Worm (Caenorhabditis elegans) whole organism, midembryonic: ENCODE results near the gene sdz-31.

Experiments used
- T22C8.4 ChIP-seq: fragments of 200-800 bp; sonication (Bioruptor generic); IDR thresholded peaks from 2 replicates; pipeline ENCODE4 v1.3.6; 2022; ENCODE audit warnings: missing genetic modification characterization, missing compliant biosample characterization
- cog-1 ChIP-seq: sonication (generic microtip); optimal IDR thresholded peaks from 2 replicates; lab custom pipeline; 2016; ENCODE audit warnings: missing genetic modification characterization, missing compliant biosample characterization
- flt-1 ChIP-seq: fragments of 200-800 bp; sonication (Bioruptor generic); IDR thresholded peaks from 2 replicates; pipeline ENCODE4 v1.3.6; 2022; ENCODE audit warnings: missing genetic modification characterization, missing compliant biosample characterization
- med-1 ChIP-seq: sonication (generic microtip); optimal IDR thresholded peaks from 2 replicates; lab custom pipeline; 2017; ENCODE audit warnings: missing genetic modification characterization, mild to moderate bottlenecking, missing compliant biosample characterization, antibody characterized with exemption, missing genetic modification reagents; ENCODE audit not compliant: insufficient read depth
- ref-1 ChIP-seq: fragments of 200-800 bp; sonication (Bioruptor generic); conservative IDR thresholded peaks from 2 replicates; pipeline ENCODE4 v1.3.6; 2022; ENCODE audit warnings: missing genetic modification reagents, missing genetic modification characterization, missing compliant biosample characterization
- ztf-23 ChIP-seq: fragments of 200-800 bp; sonication (Bioruptor generic); IDR thresholded peaks from 2 replicates; pipeline ENCODE4 v1.3.6; 2022; ENCODE audit warnings: missing genetic modification reagents, missing genetic modification characterization, missing compliant biosample characterization

ce11 chrV:9841376-9841775 lies 38.6 kb upstream of the sdz-31 start, which contains the start of gene sru-36:
- TF ChIP-seq flt-1 (GFP tag; lab: Robert Waterston, UW) (no peak), med-1 (GFP tag; lab: Kevin White, UChicago) (no peak), cog-1 (tag; lab: Kevin White, UChicago) (no peak), T22C8.4 (GFP tag; lab: Robert Waterston, UW) (no peak), ztf-23 (no peak), ref-1 (GFP tag; lab: Robert Waterston, UW) (no peak)
